Worm (Caenorhabditis elegans): ENCODE data around the gene K07E8.7.

- TF ChIP-seq ztf-4 (tag; optimal IDR thresholded peaks at IDR 0.05) (no peak), nhr-12 (tag; optimal IDR thresholded peaks at IDR 0.05) (no peak), lin-11 (tag; optimal IDR thresholded peaks at IDR 0.05) (no peak), mdl-1 (tag; optimal IDR thresholded peaks at IDR 0.05) (peak; percentile 10 to 67), Y55F3AM.14 (GFP tag; optimal IDR thresholded peaks at IDR 0.05) (no peak)
Observed at ce11 chrII:601305-601704, 48.9 kb downstream of the K07E8.7 start.

Data from whole organism, L2 larva.